Fruit fly (Drosophila melanogaster): ENCODE results near the gene CG4080.

dm6 chr3L:9372278-9372975 is 26.6 kb downstream of the CG4080 start, which contains the start of the genes Hsp67Bc, CG4456 and Hsp22:
- no peak for TF ChIP-seq CG6689 (GFP tag; IDR thresholded peaks at IDR 0.05)
- TF ChIP-seq br (optimal IDR thresholded peaks at IDR 0.05): no peak
- TF ChIP-seq CG14667 (GFP tag; IDR thresholded peaks at IDR 0.05): no peak
- TF ChIP-seq zfh1 (GFP tag; IDR thresholded peaks at IDR 0.05): no peak
- no peak for TF ChIP-seq GATAe (GFP tag; conservative IDR thresholded peaks at IDR 0.05)
- no peak for TF ChIP-seq sima (GFP tag; optimal IDR thresholded peaks at IDR 0.05)
- peak; percentile 30 for TF ChIP-seq CG15601 (tag; optimal IDR thresholded peaks at IDR 0.05)
- no peak for TF ChIP-seq CG17385 (GFP tag; optimal IDR thresholded peaks at IDR 0.05)
- TF ChIP-seq ham (GFP tag; IDR thresholded peaks at IDR 0.05): no peak
- TF ChIP-seq CG34422 (GFP tag; IDR thresholded peaks at IDR 0.05): no peak
- no peak for TF ChIP-seq Antp (GFP tag; optimal IDR thresholded peaks at IDR 0.05)

Measured in whole organism, embryonic.